Worm (Caenorhabditis elegans) whole organism, dauer: ENCODE data around the gene ptr-6.

Experiments
- unc-62 ChIP-seq: sonication (generic microtip); optimal IDR thresholded peaks from 2 replicates; lab custom pipeline; 2017; ENCODE audit warnings: missing biosample characterization, missing genetic modification reagents, missing genetic modification characterization

Gene ptr-6

DNA sequence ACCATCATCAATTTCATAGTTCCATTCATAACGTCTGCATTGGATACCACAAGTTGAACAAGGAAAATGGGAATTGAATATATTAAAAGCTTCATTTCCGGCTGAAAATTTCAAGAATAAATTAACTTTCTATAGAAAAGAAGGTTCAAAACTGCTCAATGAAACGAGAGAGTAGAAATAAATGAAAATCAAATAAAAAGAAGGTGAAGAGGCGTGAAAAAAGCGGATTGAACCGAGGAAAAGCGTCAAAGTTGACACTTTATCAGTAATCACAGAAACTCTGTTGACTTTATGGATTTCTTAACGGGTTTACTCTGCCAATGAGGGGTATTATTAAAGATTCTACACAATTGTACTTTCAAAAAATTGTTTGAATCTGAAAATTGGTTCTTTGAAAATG is 8.3 kb downstream of the ptr-6 start, which contains the start of gene pho-4:
Gene pho-4 (minus strand): TSS at position 101 of the 400 bp plus-strand sequence.
- no peak for TF ChIP-seq unc-62 (GFP tag; lab: Kevin White, UChicago)

DNA sequence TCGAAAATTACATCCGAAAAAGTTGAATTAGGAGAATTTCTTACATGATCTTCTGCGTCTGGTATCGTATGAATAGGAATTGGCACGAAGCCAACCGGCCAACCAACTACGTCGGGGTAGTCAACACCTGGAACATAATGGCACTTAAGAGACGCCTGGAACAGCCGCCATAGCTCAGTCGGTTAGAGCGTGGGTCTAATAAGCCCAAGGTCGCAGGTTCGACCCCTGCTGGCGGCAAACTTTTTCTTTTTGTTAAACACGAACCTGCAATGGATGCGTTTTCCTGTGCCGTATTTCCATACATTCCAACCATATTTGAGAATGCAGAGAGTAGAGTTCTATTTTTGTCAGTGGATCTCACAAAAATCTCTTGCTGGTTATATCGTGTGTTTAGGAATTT is 8.9 kb downstream of the ptr-6 start:
- TF ChIP-seq unc-62 (GFP tag; lab: Kevin White, UChicago): no peak

DNA sequence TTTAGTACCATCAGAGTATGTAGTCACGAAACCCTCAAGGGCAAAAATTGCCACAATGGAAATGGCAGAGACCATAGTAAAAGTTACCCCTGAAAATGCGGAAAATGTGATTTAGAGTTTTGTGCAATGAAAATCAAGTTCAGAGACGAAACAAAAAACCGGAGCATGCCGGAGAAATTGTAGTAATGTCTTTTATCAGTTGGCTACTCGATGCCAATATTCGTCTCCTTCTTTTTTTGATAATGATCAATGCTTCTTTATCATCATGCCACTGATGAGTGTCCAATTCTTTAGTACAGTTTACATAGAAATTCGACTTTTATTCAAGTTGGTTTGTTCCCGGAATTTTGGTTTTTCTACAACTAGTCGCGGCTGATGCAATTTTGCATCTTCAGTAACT is 10.9 kb downstream of the ptr-6 start, which contains the start of gene pho-1:
Gene pho-1 (minus strand): TSS at position 89 of the 400 bp plus-strand sequence.
- no peak for TF ChIP-seq unc-62 (GFP tag; lab: Kevin White, UChicago)

DNA sequence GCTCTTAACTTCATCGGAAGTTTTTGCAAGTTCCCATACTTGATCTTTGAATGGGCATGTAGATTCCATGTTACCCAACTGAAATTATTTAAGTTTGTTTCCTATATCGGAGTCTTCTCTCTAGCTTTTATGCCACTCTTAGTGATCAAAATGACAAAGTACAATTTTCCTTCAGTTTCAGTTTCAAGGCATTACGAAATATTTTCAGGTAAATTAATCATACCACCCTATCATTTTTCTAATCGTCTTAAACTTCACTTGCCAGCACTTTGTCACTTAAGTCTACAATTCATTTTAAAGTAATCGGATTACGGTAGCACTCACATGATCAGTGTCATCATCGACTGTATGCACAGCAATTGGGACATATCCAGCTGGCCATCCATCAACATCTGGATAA is 11.9 kb downstream of the ptr-6 start:
- no peak for TF ChIP-seq unc-62 (GFP tag; lab: Kevin White, UChicago)

DNA sequence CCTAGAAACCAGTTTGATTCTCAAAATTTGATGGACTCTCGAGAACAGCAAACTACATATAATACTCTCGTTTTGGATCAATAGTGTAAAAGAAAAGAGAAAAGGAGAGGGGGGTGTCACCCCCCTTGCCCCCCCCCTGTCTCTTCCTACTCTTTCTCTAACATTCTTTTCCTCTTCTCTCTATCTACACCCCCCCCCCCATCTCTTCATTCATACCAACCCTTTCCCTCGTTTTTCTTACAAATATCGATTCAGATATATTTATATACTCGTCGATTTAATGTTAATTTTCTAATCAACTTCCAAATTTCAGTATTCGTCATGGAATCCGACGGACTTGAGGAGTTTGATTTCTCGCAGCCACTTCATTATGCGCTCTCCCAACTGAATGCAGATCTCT is 15.5 kb downstream of the ptr-6 start, which contains the start of gene EGAP2.1:
Gene EGAP2.1 (plus strand): TSS at position 301 of the 400 bp plus-strand sequence.
- TF ChIP-seq unc-62 (GFP tag; lab: Kevin White, UChicago): no peak

DNA sequence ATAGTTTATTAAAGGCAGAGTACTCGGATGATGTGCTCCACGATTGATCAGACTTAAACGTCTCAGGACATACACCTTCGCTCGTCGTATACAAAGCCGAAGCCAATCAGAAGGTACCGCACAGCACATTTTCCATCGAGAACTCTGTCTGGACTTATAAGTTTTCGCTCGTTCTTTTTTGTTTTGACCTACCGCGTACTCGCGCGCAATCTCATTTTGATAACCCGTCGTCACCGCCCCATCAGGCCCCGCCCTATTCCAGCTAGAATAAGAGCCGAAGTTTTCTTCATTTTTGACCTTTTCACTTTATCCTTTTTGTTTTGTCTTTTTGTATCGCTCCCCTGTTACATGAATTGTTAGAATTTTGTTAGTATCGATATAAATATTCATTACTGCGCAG is 17.0 kb downstream of the ptr-6 start, which contains the start of gene EGAP2.2:
Gene EGAP2.2 (plus strand): TSS at position 301 of the 400 bp plus-strand sequence.
- TF ChIP-seq unc-62 (GFP tag; lab: Kevin White, UChicago): no peak

DNA sequence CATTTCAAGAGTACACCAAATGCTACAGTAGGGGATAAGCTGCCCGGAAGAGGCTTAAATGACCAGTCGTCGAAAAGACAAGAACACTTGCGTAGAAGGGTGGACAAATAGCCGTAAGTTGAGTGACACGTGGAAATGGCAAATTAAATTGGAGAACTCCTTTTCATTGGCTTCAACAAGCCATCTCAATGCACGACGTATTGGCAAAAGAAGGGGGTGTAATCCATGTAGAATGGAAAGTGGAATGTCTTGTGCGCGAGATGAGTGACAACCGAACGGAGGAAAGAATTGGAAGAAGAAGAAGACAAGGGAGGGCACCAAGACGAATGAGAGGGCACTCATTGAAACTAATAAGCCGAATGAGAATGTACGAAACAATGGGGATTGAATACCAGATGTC is 18.0 kb downstream of the ptr-6 start:
- no peak for TF ChIP-seq unc-62 (GFP tag; lab: Kevin White, UChicago)

DNA sequence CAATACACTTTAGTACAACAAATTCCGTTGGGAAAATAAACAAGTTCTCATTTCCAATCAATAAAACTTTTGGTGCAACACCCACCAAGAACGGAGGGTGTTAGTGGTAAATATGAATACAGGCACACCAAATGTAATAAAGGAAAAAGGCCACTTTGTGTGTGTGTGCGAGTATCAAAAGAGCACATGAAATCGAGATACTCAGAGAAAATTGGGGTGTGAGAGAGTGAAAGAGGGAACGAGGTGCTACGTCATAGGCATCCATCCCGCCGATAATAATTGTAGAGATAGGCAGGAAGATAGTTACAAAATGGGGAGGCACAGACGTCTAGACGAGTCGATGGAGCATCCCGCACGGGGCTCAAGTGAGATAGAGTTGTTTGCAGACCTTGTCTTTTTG is 18.9 kb downstream of the ptr-6 start:
- no peak for TF ChIP-seq unc-62 (GFP tag; lab: Kevin White, UChicago)

DNA sequence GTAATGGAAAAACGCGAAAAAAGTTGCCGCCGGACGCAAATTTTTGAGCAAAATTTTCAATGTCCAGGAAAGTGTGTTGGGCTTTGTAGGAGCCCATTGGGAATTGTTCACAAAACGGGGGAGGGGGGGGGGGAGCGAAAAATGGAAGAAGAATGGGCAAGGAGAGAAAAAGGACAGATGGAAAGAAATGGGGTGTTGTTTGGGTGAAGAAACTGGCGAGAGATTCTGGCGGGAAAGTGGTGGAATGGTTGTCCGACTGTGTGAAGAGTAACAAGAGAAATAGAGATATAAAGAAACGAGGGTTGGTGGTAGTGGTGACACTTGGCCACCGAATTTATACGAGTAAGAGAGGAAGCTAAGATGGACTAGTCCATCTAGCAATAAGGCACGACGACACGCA is 20.3 kb downstream of the ptr-6 start:
- no peak for TF ChIP-seq unc-62 (GFP tag; lab: Kevin White, UChicago)

DNA sequence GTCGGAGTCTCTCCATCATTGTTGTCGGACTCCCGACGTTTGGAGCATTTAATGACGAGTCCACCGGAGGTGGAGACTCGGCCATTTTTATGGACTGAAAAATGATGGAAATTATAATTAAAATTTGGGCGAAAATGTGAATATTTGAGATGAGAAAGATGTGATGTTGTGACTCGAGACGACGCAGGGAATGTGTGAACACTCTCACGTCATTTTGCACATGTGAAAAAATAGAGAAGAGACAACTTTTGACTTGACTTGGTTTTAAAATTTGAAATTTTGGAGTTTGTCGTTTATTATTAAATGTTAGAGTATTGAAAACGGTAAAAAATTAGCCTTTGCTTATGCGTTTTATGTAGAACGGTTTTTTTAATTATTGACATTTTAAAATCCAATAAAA is 21.4 kb downstream of the ptr-6 start, which contains the start of gene dsh-1:
Gene dsh-1 (minus strand): TSS at position 101 of the 400 bp plus-strand sequence.
- TF ChIP-seq unc-62 (GFP tag; lab: Kevin White, UChicago): no peak

DNA sequence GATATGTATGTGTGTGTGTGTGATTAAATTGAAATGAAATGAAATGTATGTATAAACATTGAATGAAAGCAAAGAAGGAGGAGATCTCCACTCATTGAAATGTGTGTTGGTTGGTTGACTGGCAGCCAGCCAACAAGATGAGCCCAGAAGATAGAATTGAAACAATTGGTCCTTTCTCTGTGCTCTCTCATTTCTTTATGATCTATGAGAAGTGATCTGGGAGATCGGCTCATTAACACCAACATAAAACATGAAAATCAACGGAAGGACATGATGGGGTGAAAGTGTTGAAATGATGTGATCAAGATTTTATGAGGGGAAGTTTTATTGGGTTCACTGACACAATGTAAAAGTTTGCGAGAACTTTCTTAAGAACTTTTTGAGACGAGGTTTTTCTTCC is 23.8 kb downstream of the ptr-6 start:
- no peak for TF ChIP-seq unc-62 (GFP tag; lab: Kevin White, UChicago)

DNA sequence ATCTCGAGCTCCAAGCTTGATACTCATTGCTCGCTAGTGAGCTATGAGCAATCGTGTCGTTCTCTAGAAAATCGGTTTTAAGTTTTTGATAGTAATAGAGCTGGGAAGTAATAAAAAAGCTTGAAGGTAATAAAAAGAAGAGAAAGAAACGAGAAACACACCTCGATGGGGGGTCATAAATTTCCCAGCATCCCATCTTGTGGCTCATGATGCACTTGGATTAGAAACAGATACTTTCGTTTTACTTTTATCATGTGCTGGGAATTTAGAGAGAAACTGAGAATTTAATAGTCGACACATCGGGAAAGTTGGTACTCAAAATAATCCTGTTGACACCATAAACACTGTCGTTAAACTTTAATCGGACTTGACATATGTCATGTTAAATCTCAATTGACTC is 26.0 kb downstream of the ptr-6 start:
- no peak for TF ChIP-seq unc-62 (GFP tag; lab: Kevin White, UChicago)

DNA sequence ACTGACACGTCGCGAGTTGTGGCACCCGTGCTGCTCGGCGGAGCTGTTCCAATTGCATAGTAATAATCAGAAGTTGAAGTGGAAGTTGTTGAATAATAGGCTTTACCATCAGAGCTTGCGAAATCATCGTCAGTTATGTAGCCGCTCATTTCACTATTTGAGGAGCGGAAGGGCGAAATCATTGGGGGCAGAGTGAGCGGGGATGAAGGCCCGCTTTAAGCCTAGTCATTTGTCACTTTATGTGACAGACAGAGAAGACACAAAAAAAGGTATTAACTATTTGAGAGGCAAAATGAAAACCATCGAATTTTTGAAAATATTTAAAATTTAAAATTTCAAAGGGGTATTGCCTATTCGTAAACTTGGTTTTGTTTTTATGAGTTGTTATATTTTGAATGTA is 28.3 kb downstream of the ptr-6 start:
- no peak for TF ChIP-seq unc-62 (GFP tag; lab: Kevin White, UChicago)

DNA sequence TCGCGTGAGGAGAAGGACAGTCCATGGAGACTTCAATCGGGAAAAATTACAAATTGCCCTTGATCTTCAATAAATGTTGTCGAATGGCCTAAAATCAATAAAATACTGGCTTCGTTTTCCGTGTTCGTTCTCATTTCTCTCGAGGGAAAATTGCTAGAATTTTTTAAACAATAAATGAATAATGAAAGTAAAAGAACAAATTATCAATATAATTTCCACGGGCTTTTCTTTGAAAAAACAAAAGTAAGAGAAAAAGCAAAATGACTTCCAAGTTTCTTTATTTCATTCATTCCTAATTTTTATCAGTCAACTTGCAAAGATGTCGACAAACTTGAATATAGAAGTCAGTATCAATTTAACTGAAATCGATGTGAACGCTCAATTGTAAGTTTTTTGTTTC is 34.0 kb downstream of the ptr-6 start, which contains the start of gene C34F11.1:
Gene C34F11.1 (plus strand): TSS at position 301 of the 400 bp plus-strand sequence.
- no peak for TF ChIP-seq unc-62 (GFP tag; lab: Kevin White, UChicago)

DNA sequence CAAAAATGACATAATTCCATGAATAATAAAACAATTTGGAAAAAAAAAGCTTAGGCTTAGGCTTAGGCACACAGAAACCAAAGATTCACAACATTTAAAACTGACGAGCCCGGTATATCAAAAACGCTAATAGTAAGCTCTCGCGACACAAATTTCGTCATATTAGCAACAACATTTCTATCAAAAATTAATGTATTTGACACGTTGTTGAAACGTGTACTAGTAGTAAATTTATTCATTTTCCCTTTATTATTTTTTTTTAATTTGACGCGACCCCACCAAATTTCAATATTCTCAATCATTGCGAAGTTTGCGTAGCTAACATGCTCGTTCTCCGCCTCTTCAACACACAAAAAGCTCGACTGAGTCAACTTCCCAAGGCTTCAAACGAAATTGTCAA is 34.7 kb downstream of the ptr-6 start, which contains the start of gene C34F11.2:
Gene C34F11.2 (plus strand): TSS at position 301 of the 400 bp plus-strand sequence.
- no peak for TF ChIP-seq unc-62 (GFP tag; lab: Kevin White, UChicago)

DNA sequence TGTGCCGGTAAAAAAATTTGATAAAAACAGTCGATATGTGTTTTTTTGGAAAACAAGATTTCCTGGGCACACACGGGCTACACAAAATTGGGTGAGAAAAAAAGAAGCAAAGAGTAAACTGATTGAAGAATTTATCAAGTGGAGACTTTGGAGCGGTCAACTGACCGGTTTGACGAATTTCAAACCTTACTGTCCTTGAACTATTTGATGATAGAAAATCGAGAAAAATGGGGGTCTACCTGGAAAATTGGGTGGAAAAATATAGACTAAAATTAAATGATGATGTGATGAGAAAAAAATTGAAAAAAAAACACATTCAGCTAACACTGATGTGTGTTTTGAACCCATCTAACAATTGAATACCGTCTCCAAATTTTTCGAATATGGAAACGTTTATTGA is 35.8 kb downstream of the ptr-6 start, which contains the start of gene C34F11.8:
Gene C34F11.8 (minus strand): TSS at position 135 of the 400 bp plus-strand sequence.
- no peak for TF ChIP-seq unc-62 (GFP tag; lab: Kevin White, UChicago)

DNA sequence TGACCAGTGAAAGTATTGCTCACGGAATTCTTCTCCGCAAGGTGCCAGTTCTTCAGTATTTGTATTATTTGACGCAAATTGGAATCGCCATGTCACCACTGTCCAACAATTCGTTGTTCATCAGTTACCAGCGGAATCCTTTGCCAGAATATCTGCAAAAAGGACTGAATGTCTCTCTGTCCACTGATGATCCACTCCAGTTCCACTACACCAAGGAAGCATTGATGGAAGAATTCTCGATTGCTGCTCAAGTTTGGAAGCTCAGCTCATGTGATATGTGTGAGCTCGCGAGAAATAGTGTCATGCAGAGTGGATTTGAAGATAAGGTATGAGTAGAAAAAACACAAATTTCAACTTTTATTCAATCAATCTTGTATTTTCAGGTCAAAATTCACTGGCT is 37.5 kb downstream of the ptr-6 start:
- no peak for TF ChIP-seq unc-62 (GFP tag; lab: Kevin White, UChicago)
